Worm (Caenorhabditis elegans) whole organism, midembryonic: Measurements from ENCODE around the gene rop-1.

ENCODE experiments used
- T22C8.4 ChIP-seq: fragments of 200-800 bp; sonication (Bioruptor generic); IDR thresholded peaks from 2 replicates; pipeline ENCODE4 v1.3.6; 2022; ENCODE audit warnings: missing genetic modification characterization, missing compliant biosample characterization
- cog-1 ChIP-seq: sonication (generic microtip); optimal IDR thresholded peaks from 2 replicates; lab custom pipeline; 2016; ENCODE audit warnings: missing genetic modification characterization, missing compliant biosample characterization
- flt-1 ChIP-seq: fragments of 200-800 bp; sonication (Bioruptor generic); IDR thresholded peaks from 2 replicates; pipeline ENCODE4 v1.3.6; 2022; ENCODE audit warnings: missing genetic modification characterization, missing compliant biosample characterization
- klf-2 ChIP-seq: fragments of 200-800 bp; sonication (Bioruptor generic); conservative IDR thresholded peaks from 2 replicates; pipeline ENCODE4 v1.3.6; 2022; ENCODE audit warnings: missing genetic modification reagents, missing genetic modification characterization, missing compliant biosample characterization
- med-1 ChIP-seq: sonication (generic microtip); optimal IDR thresholded peaks from 2 replicates; lab custom pipeline; 2017; ENCODE audit warnings: missing genetic modification characterization, mild to moderate bottlenecking, missing compliant biosample characterization, antibody characterized with exemption, missing genetic modification reagents; ENCODE audit not compliant: insufficient read depth
- ref-1 ChIP-seq: fragments of 200-800 bp; sonication (Bioruptor generic); conservative IDR thresholded peaks from 2 replicates; pipeline ENCODE4 v1.3.6; 2022; ENCODE audit warnings: missing genetic modification reagents, missing genetic modification characterization, missing compliant biosample characterization
- tab-1 ChIP-seq: fragments of 200-800 bp; sonication (Bioruptor generic); IDR thresholded peaks from 2 replicates; pipeline ENCODE4 v1.3.6; 2022; ENCODE audit warnings: missing genetic modification characterization, missing compliant biosample characterization
- ztf-23 ChIP-seq: fragments of 200-800 bp; sonication (Bioruptor generic); IDR thresholded peaks from 2 replicates; pipeline ENCODE4 v1.3.6; 2022; ENCODE audit warnings: missing genetic modification reagents, missing genetic modification characterization, missing compliant biosample characterization
- ztf-29 ChIP-seq: fragments of 200-800 bp; sonication (Bioruptor generic); IDR thresholded peaks from 2 replicates; pipeline ENCODE4 v1.3.6; 2022; ENCODE audit warnings: missing genetic modification reagents, missing genetic modification characterization, missing compliant biosample characterization

- TF ChIP-seq T22C8.4 = no peak
- no peak for TF ChIP-seq ztf-29 (GFP tag; lab: Robert Waterston, UW)
- TF ChIP-seq ref-1 (GFP tag; lab: Robert Waterston, UW) = no peak
- no peak for TF ChIP-seq flt-1 (GFP tag; lab: Robert Waterston, UW)
- no peak for TF ChIP-seq klf-2 (GFP tag; lab: Robert Waterston, UW)
- TF ChIP-seq cog-1 (tag; lab: Kevin White, UChicago) = no peak
- TF ChIP-seq med-1 (GFP tag; lab: Kevin White, UChicago) = no peak
- no peak for TF ChIP-seq ztf-23 (GFP tag; lab: Robert Waterston, UW)
- TF ChIP-seq tab-1 = no peak
Measured at ce11 chrV:10276038-10276437, 21.2 kb upstream of the rop-1 start.
